Fruit fly (Drosophila melanogaster): ENCODE results near the gene Cog4.

dm6 chr2L:10455944-10456520 is 32.4 kb downstream of the Cog4 start:
- TF ChIP-seq ttk (optimal IDR thresholded peaks at IDR 0.05): no peak
- TF ChIP-seq insv (optimal IDR thresholded peaks at IDR 0.05): no peak
- TF ChIP-seq Sin3A (optimal IDR thresholded peaks at IDR 0.05): no peak
